Worm (Caenorhabditis elegans) whole organism, L4 larva: Measurements from ENCODE around the gene gex-2.

Source experiments
- ama-1 ChIP-seq: fragments of 150-350 bp; optimal IDR thresholded peaks from 2 replicates; lab custom pipeline; 2014; ENCODE audit warnings: inconsistent platforms, mixed read lengths
- ceh-28 ChIP-seq: fragments of 150-350 bp; optimal IDR thresholded peaks from 2 replicates; lab custom pipeline; 2014; ENCODE audit warnings: missing biosample characterization, missing genetic modification reagents, missing genetic modification characterization
- mes-2 ChIP-seq: sonication (generic microtip); optimal IDR thresholded peaks from 2 replicates; lab custom pipeline; 2016; ENCODE audit warnings: missing genotype, mild to moderate bottlenecking, missing genetic modification characterization, missing compliant biosample characterization; ENCODE audit not compliant: poor library complexity, severe bottlenecking
- nhr-237 ChIP-seq: sonication (generic microtip); optimal IDR thresholded peaks from 2 replicates; lab custom pipeline; 2017; ENCODE audit warnings: missing biosample characterization, missing genetic modification characterization
- nhr-28 ChIP-seq: fragments of 150-350 bp; optimal IDR thresholded peaks from 2 replicates; lab custom pipeline; 2014; ENCODE audit warnings: missing biosample characterization, missing genetic modification characterization
- unc-130 ChIP-seq: sonication (generic microtip); optimal IDR thresholded peaks from 2 replicates; lab custom pipeline; 2016; ENCODE audit warnings: missing genetic modification reagents, missing genetic modification characterization, missing compliant biosample characterization
- zag-1 ChIP-seq: fragments of 150-350 bp; optimal IDR thresholded peaks from 2 replicates; lab custom pipeline; 2014; ENCODE audit warnings: missing biosample characterization, missing genetic modification characterization

ce11 chrIV:548000-548399 lies 24.6 kb upstream of the gex-2 start, which contains the start of gene F56A11.4:
- no peak for TF ChIP-seq nhr-237 (tag; lab: Kevin White, UChicago)
- TF ChIP-seq unc-130 (GFP tag; lab: Kevin White, UChicago): no peak
- no peak for TF ChIP-seq ceh-28 (tag; lab: Kevin White, UChicago)
- TF ChIP-seq mes-2 (tag; lab: Kevin White, UChicago): no peak
- no peak for TF ChIP-seq nhr-28 (tag; lab: Kevin White, UChicago)
- TF ChIP-seq ama-1 (lab: Kevin White, UChicago): no peak
- TF ChIP-seq zag-1: no peak
